Fruit fly (Drosophila melanogaster): Measurements from ENCODE around the gene rictor.

Gene rictor

dm6 chrX:19289318-19289970 is 28.4 kb upstream of the rictor start (continued):
- TF ChIP-seq Eip93F (GFP tag; optimal IDR thresholded peaks at IDR 0.05) (peak; percentile 96), fd59A (GFP tag; optimal IDR thresholded peaks at IDR 0.05) (peak; percentile 94), svp (GFP tag) (peak; percentile 99), CG6808 (GFP tag; optimal IDR thresholded peaks at IDR 0.05) (peak; percentile 94), OdsH (GFP tag; optimal IDR thresholded peaks at IDR 0.05) (peak; percentile 96), CG32006 (GFP tag; optimal IDR thresholded peaks at IDR 0.05) (peak; percentile 93), CG10631 (GFP tag; optimal IDR thresholded peaks at IDR 0.05) (peak; percentile 94), CG16779 (tag; optimal IDR thresholded peaks at IDR 0.05) (peak; percentile 89), topi (GFP tag; optimal IDR thresholded peaks at IDR 0.05) (peak; percentile 99), CG11902 (GFP tag; optimal IDR thresholded peaks at IDR 0.05) (peak; percentile 98), CG6276 (GFP tag; optimal IDR thresholded peaks at IDR 0.05) (peak; percentile 91), Sox14 (GFP tag; optimal IDR thresholded peaks at IDR 0.05) (peak; percentile 96), CG31627 (GFP tag; optimal IDR thresholded peaks at IDR 0.05) (peak; percentile 98), CG11294 (GFP tag; IDR thresholded peaks at IDR 0.05) (peak; percentile 90), CG8319 (GFP tag; optimal IDR thresholded peaks at IDR 0.05) (peak; percentile 97), Met (GFP tag; optimal IDR thresholded peaks at IDR 0.05) (peak; percentile 98), CG8632 (GFP tag; optimal IDR thresholded peaks at IDR 0.05) (peak; percentile 95), Hr39 (GFP tag; optimal IDR thresholded peaks at IDR 0.05) (peak; percentile 98), CG4318 (GFP tag; optimal IDR thresholded peaks at IDR 0.05) (peak; percentile 87), achi (GFP tag; optimal IDR thresholded peaks at IDR 0.05) (peak; percentile 94), Blimp-1 (GFP tag; optimal IDR thresholded peaks at IDR 0.05) (peak; percentile 89), Smox (GFP tag; optimal IDR thresholded peaks at IDR 0.05) (peak; percentile 97), Eip78C (GFP tag) (peak; percentile 99), CG1621 (tag; optimal IDR thresholded peaks at IDR 0.05) (peak; percentile 95), Sox102F (GFP tag; optimal IDR thresholded peaks at IDR 0.05) (peak; percentile 97), eg (GFP tag; IDR thresholded peaks at IDR 0.05) (peak; percentile 97)

- TF ChIP-seq Ets96B (tag; optimal IDR thresholded peaks at IDR 0.05) (no peak), CG8632 (GFP tag; optimal IDR thresholded peaks at IDR 0.05) (no peak), dsx (GFP tag; optimal IDR thresholded peaks at IDR 0.05; ENCODE audit: poor library complexity, severe bottlenecking) (no peak), esn (GFP tag; optimal IDR thresholded peaks at IDR 0.05) (no peak), Hr4 (GFP tag; optimal IDR thresholded peaks at IDR 0.05) (no peak), eg (GFP tag; IDR thresholded peaks at IDR 0.05) (no peak), Ets21C (GFP tag; optimal IDR thresholded peaks at IDR 0.05) (no peak), CG6854 (GFP tag; optimal IDR thresholded peaks at IDR 0.05) (peak; percentile 30), Sox14 (GFP tag; optimal IDR thresholded peaks at IDR 0.05) (no peak), ss (GFP tag; optimal IDR thresholded peaks at IDR 0.05) (peak; percentile 12 to 15), Blimp-1 (GFP tag; optimal IDR thresholded peaks at IDR 0.05) (no peak), CG7368 (GFP tag; optimal IDR thresholded peaks at IDR 0.05) (no peak), Eip93F (GFP tag; optimal IDR thresholded peaks at IDR 0.05) (no peak), fkh (GFP tag; optimal IDR thresholded peaks at IDR 0.05) (no peak), Lpt (GFP tag; optimal IDR thresholded peaks at IDR 0.05) (no peak), acj6 (GFP tag; optimal IDR thresholded peaks at IDR 0.05) (no peak), vri (GFP tag; optimal IDR thresholded peaks at IDR 0.05) (peak; percentile 18), Eip78C (GFP tag) (peak; percentile 23), CG16779 (tag; optimal IDR thresholded peaks at IDR 0.05) (no peak), OdsH (GFP tag; optimal IDR thresholded peaks at IDR 0.05) (no peak), topi (GFP tag; optimal IDR thresholded peaks at IDR 0.05) (no peak), dac (GFP tag; optimal IDR thresholded peaks at IDR 0.05) (no peak), CG15336 (GFP tag; IDR thresholded peaks at IDR 0.05) (no peak), pdm3 (GFP tag; optimal IDR thresholded peaks at IDR 0.05) (no peak), Hr39 (GFP tag; optimal IDR thresholded peaks at IDR 0.05) (no peak)
Observed at dm6 chrX:19287784-19288183, 26.7 kb upstream of the rictor start.
